Fruit fly (Drosophila melanogaster) whole organism, embryonic: ENCODE results near the gene CG45045.

Experiments used
- Awh ChIP-seq: fragments of 200-800 bp; sonication (Bioruptor generic); IDR thresholded peaks from 2 replicates; pipeline ENCODE4, ENCODE4 v1.3.6; 2022; ENCODE audit warnings: missing biosample characterization, missing genetic modification characterization
- CG10654 ChIP-seq: fragments of 200-800 bp; sonication (Bioruptor generic); optimal IDR thresholded peaks from 2 replicates; lab custom pipeline; 2016; ENCODE audit warnings: missing biosample characterization, missing genetic modification characterization
- CG11696 ChIP-seq: fragments of 200-800 bp; sonication (Bioruptor generic); IDR thresholded peaks from 2 replicates; pipeline ENCODE4 v1.3.6; 2022; ENCODE audit warnings: missing biosample characterization, missing genetic modification characterization
- CG12104 ChIP-seq: fragments of 200-800 bp; sonication (Bioruptor generic); optimal IDR thresholded peaks from 3 replicates; lab custom pipeline; 2016; ENCODE audit warnings: missing biosample characterization, missing genetic modification characterization
- CG13296 ChIP-seq: fragments of 200-800 bp; sonication (Bioruptor generic); optimal IDR thresholded peaks from 3 replicates; lab custom pipeline; 2018; ENCODE audit warnings: missing biosample characterization, mild to moderate bottlenecking, missing genetic modification characterization
- CG14014 ChIP-seq: fragments of 200-800 bp; sonication (Bioruptor generic); IDR thresholded peaks from 2 replicates; pipeline ENCODE4 v1.3.6; 2022; ENCODE audit warnings: missing biosample characterization, missing genetic modification characterization
- CG14441 ChIP-seq: fragments of 200-800 bp; sonication (Bioruptor generic); IDR thresholded peaks from 2 replicates; pipeline ENCODE4 v1.3.6; 2022; ENCODE audit warnings: missing biosample characterization, missing genetic modification characterization
- CG1602 ChIP-seq: fragments of 200-800 bp; sonication (Bioruptor generic); optimal IDR thresholded peaks from 3 replicates; lab custom pipeline; 2016; ENCODE audit warnings: missing biosample characterization, missing genetic modification characterization
- CG18599 ChIP-seq: fragments of 200-800 bp; sonication (Bioruptor generic); optimal IDR thresholded peaks from 3 replicates; lab custom pipeline; 2017; ENCODE audit warnings: missing biosample characterization, missing genetic modification characterization, mild to moderate bottlenecking, moderate library complexity, missing genetic modification reagents
- CG31224 ChIP-seq: fragments of 200-800 bp; sonication (Bioruptor generic); IDR thresholded peaks from 2 replicates; pipeline ENCODE4 v1.3.6; 2022; ENCODE audit warnings: missing biosample characterization, missing genetic modification characterization
- CG33557 ChIP-seq: fragments of 200-800 bp; sonication (Bioruptor generic); optimal IDR thresholded peaks from 2 replicates; lab custom pipeline; 2019; ENCODE audit warnings: missing biosample characterization, mild to moderate bottlenecking, missing genetic modification characterization, moderate library complexity
- CG34376 ChIP-seq: fragments of 200-800 bp; sonication (Bioruptor generic); optimal IDR thresholded peaks from 2 replicates; lab custom pipeline; 2018; ENCODE audit warnings: missing biosample characterization, mild to moderate bottlenecking, missing genetic modification characterization
- CG4730 ChIP-seq: fragments of 200-800 bp; sonication (Bioruptor generic); IDR thresholded peaks from 2 replicates; pipeline ENCODE4 v1.3.6; 2022; ENCODE audit warnings: missing biosample characterization, missing genetic modification characterization
- CG6683 ChIP-seq: fragments of 200-800 bp; sonication (Bioruptor generic); optimal IDR thresholded peaks from 2 replicates; lab custom pipeline; 2017; ENCODE audit warnings: missing biosample characterization, mild to moderate bottlenecking, missing genetic modification characterization, missing genetic modification reagents
- CG7357 ChIP-seq: fragments of 200-800 bp; sonication (Bioruptor generic); IDR thresholded peaks from 3 replicates; pipeline ENCODE4 v1.3.6; 2022; ENCODE audit warnings: missing biosample characterization, missing genetic modification characterization
- CG7745 ChIP-seq: fragments of 200-800 bp; sonication (Bioruptor generic); optimal IDR thresholded peaks from 2 replicates; lab custom pipeline; 2018; ENCODE audit warnings: missing biosample characterization, mild to moderate bottlenecking, missing genetic modification characterization, moderate library complexity
- CG8359 ChIP-seq: fragments of 200-800 bp; sonication (Bioruptor generic); optimal IDR thresholded peaks from 2 replicates; lab custom pipeline; 2017; ENCODE audit warnings: missing biosample characterization, mild to moderate bottlenecking, missing genetic modification characterization, borderline replicate concordance
- CG8944 ChIP-seq: fragments of 200-800 bp; sonication (Bioruptor generic); optimal IDR thresholded peaks from 3 replicates; lab custom pipeline; 2016; ENCODE audit warnings: missing biosample characterization, missing genetic modification characterization
- CG9797 ChIP-seq: fragments of 200-800 bp; sonication (Bioruptor generic); optimal IDR thresholded peaks from 3 replicates; lab custom pipeline; 2018; ENCODE audit warnings: missing biosample characterization, mild to moderate bottlenecking, missing genetic modification characterization
- CG9932 ChIP-seq: fragments of 200-800 bp; sonication (Bioruptor generic); IDR thresholded peaks from 2 replicates; pipeline ENCODE4 v1.3.6; 2022; ENCODE audit warnings: missing biosample characterization, missing genetic modification characterization
- Dek ChIP-seq: fragments of 200-800 bp; sonication (Bioruptor generic); optimal IDR thresholded peaks from 3 replicates; lab custom pipeline; 2019; ENCODE audit warnings: missing biosample characterization, mild to moderate bottlenecking, missing genetic modification characterization, moderate library complexity
- Dip3 ChIP-seq: fragments of 200-800 bp; sonication (Bioruptor generic); optimal IDR thresholded peaks from 3 replicates; lab custom pipeline; 2016; ENCODE audit warnings: missing biosample characterization, missing genetic modification characterization
- Gsc ChIP-seq: fragments of 200-800 bp; sonication (Bioruptor generic); IDR thresholded peaks from 2 replicates; pipeline ENCODE4 v1.3.6; 2022; ENCODE audit warnings: missing biosample characterization, missing genetic modification characterization
- H15 ChIP-seq: fragments of 200-800 bp; sonication (Bioruptor generic); IDR thresholded peaks from 3 replicates; pipeline ENCODE4 v1.3.6; 2022; ENCODE audit warnings: missing biosample characterization, missing genetic modification characterization
- Hand ChIP-seq: fragments of 200-800 bp; sonication (Bioruptor generic); optimal IDR thresholded peaks from 2 replicates; lab custom pipeline; 2017; ENCODE audit warnings: mild to moderate bottlenecking, missing biosample characterization, missing genetic modification reagents, missing genetic modification characterization
- Meics ChIP-seq: fragments of 200-800 bp; sonication (Bioruptor generic); optimal IDR thresholded peaks from 2 replicates; lab custom pipeline; 2017; ENCODE audit warnings: missing biosample characterization, mild to moderate bottlenecking, missing genetic modification characterization
- Mes4 ChIP-seq: fragments of 200-800 bp; sonication (Bioruptor generic); optimal IDR thresholded peaks from 2 replicates; lab custom pipeline; 2016; ENCODE audit warnings: missing biosample characterization, missing genetic modification characterization
- PHDP ChIP-seq: fragments of 200-800 bp; sonication (Bioruptor generic); optimal IDR thresholded peaks from 3 replicates; lab custom pipeline; 2018; ENCODE audit warnings: missing biosample characterization, mild to moderate bottlenecking, missing genetic modification characterization, moderate library complexity
- Pdp1 ChIP-seq, 2 experiments: fragments of 200-800 bp; sonication (Bioruptor generic); optimal IDR thresholded peaks; 3 replicates each; lab custom pipeline; 2016; ENCODE audit warnings: missing biosample characterization in 2 of 2, missing genetic modification characterization in 2 of 2, mild to moderate bottlenecking in 1 of 2, moderate library complexity in 1 of 2
- Sry-δ ChIP-seq: fragments of 200-800 bp; sonication (Bioruptor generic); optimal IDR thresholded peaks from 2 replicates; lab custom pipeline; 2016; ENCODE audit warnings: missing biosample characterization, missing genetic modification characterization
- Taf1 ChIP-seq: fragments of 200-800 bp; sonication (Bioruptor generic); IDR thresholded peaks from 2 replicates; pipeline ENCODE4 v1.3.6; 2022; ENCODE audit warnings: missing biosample characterization, missing genetic modification characterization
- Vsx1 ChIP-seq: fragments of 200-800 bp; sonication (Bioruptor generic); optimal IDR thresholded peaks from 2 replicates; lab custom pipeline; 2017; ENCODE audit warnings: missing biosample characterization, mild to moderate bottlenecking, missing genetic modification characterization, missing genetic modification reagents
- aop ChIP-seq: fragments of 200-800 bp; sonication (Bioruptor generic); IDR thresholded peaks from 2 replicates; pipeline ENCODE4 v1.3.6; 2022; ENCODE audit warnings: missing biosample characterization, missing genetic modification characterization
- bbx ChIP-seq: fragments of 200-800 bp; sonication (Bioruptor generic); IDR thresholded peaks from 2 replicates; pipeline ENCODE4 v1.3.6; 2022; ENCODE audit warnings: missing biosample characterization, missing genetic modification characterization; ENCODE audit not compliant: partially characterized antibody
- fd64A ChIP-seq: fragments of 200-800 bp; sonication (Bioruptor generic); optimal IDR thresholded peaks from 3 replicates; lab custom pipeline; 2018; ENCODE audit warnings: missing biosample characterization, mild to moderate bottlenecking, missing genetic modification characterization
- jing ChIP-seq: fragments of 200-800 bp; sonication (Bioruptor generic); optimal IDR thresholded peaks from 2 replicates; lab custom pipeline; 2018; ENCODE audit warnings: missing biosample characterization, mild to moderate bottlenecking, missing genetic modification characterization
- lab ChIP-seq: fragments of 200-800 bp; sonication (Bioruptor generic); optimal IDR thresholded peaks from 3 replicates; lab custom pipeline; 2017; ENCODE audit warnings: missing biosample characterization, missing genetic modification characterization, mild to moderate bottlenecking, moderate library complexity, missing genetic modification reagents
- lbe ChIP-seq: fragments of 200-800 bp; sonication (Bioruptor generic); optimal IDR thresholded peaks from 2 replicates; lab custom pipeline; 2016; ENCODE audit warnings: missing biosample characterization, mild to moderate bottlenecking, missing genetic modification characterization
- odd ChIP-seq: fragments of 200-800 bp; sonication (Bioruptor generic); optimal IDR thresholded peaks from 2 replicates; lab custom pipeline; 2017; ENCODE audit warnings: missing biosample characterization, mild to moderate bottlenecking, missing genetic modification characterization
- onecut ChIP-seq: fragments of 200-800 bp; sonication (Bioruptor generic); IDR thresholded peaks from 2 replicates; pipeline ENCODE4 v1.3.6; 2022; ENCODE audit warnings: missing biosample characterization, missing genetic modification characterization
- org-1 ChIP-seq: fragments of 200-800 bp; sonication (Bioruptor generic); optimal IDR thresholded peaks from 2 replicates; lab custom pipeline; 2017; ENCODE audit warnings: missing biosample characterization, missing genetic modification characterization
- p53 ChIP-seq: fragments of 200-800 bp; sonication (Bioruptor generic); optimal IDR thresholded peaks from 2 replicates; lab custom pipeline; 2016; ENCODE audit warnings: missing biosample characterization, missing genetic modification characterization
- pita ChIP-seq: fragments of 200-800 bp; sonication (Bioruptor generic); optimal IDR thresholded peaks from 2 replicates; lab custom pipeline; 2017; ENCODE audit warnings: missing biosample characterization, mild to moderate bottlenecking, missing genetic modification characterization
- sna ChIP-seq: fragments of 200-800 bp; sonication (Bioruptor generic); IDR thresholded peaks from 2 replicates; pipeline ENCODE4 v1.3.6; 2022; ENCODE audit warnings: missing biosample characterization, missing genetic modification characterization; ENCODE audit not compliant: partially characterized antibody
- sob ChIP-seq: fragments of 200-800 bp; sonication (Bioruptor generic); IDR thresholded peaks from 2 replicates; pipeline ENCODE4 v1.3.6; 2022; ENCODE audit warnings: missing biosample characterization, missing genetic modification characterization
- ssp ChIP-seq: fragments of 200-800 bp; sonication (Bioruptor generic); IDR thresholded peaks from 2 replicates; pipeline ENCODE4 v1.3.6; 2022; ENCODE audit warnings: missing biosample characterization, missing genetic modification characterization
- tgo ChIP-seq: fragments of 200-800 bp; sonication (Bioruptor generic); IDR thresholded peaks from 3 replicates; pipeline ENCODE4 v1.3.6; 2022; ENCODE audit warnings: missing biosample characterization, missing genetic modification characterization
- unpg ChIP-seq: fragments of 200-800 bp; sonication (Bioruptor generic); optimal IDR thresholded peaks from 3 replicates; lab custom pipeline; 2018; ENCODE audit warnings: missing biosample characterization, mild to moderate bottlenecking, missing genetic modification characterization, moderate library complexity
- vvl ChIP-seq: fragments of 200-800 bp; sonication (Bioruptor generic); IDR thresholded peaks from 2 replicates; pipeline ENCODE4 v1.3.6; 2022; ENCODE audit warnings: missing biosample characterization, missing genetic modification characterization
- zen2 ChIP-seq: fragments of 200-800 bp; sonication (Bioruptor generic); IDR thresholded peaks from 3 replicates; pipeline ENCODE4 v1.3.6; 2022; ENCODE audit warnings: missing biosample characterization, missing genetic modification characterization; ENCODE audit not compliant: partially characterized antibody

CG45045 gene

DNA sequence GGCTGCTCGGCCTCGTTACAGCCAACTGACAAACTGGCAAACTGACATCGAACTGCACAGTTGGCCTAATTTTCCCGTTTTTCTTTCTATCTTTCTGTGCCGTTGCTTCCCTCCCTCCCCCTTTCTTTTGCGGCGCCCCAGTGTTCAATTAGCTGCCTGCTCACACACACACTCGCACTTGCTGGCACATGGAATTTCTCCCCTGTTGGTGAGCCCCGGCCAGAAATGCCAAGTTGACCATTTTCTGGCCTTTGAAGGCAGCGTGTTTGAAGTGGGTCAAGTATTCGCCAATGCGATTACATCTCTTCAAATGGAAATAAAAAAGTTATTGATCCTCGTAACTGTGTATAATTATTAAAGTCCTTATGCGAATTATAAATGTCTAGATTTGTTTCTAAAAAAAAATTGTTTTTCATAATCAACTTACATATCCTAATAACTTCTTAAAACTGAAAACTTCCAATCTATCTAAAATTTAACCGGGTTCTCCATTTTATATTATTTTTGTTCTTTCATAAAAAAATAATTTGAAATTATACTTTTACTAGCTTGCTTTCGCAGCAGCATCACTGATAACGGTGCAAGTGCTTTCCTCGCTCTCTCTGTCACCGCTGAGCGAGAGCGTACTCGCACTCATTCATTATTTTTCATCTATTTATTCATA is 13.4 kb downstream of the CG45045 start (continued):
- TF ChIP-seq Dek (tag; lab: Kevin White, UChicago), result no peak
- TF ChIP-seq vvl (GFP tag; lab: Robert Waterston, UW), result no peak
- TF ChIP-seq Mes4, result no peak
- TF ChIP-seq CG9932 (GFP tag; lab: Robert Waterston, UW), result 0 out of 2 replicates have a peak, but pooled peaks have one; percentile 10
- peak; percentile 17 for TF ChIP-seq CG33557
- no peak for TF ChIP-seq CG4730
- TF ChIP-seq lab, result no peak
- TF ChIP-seq PHDP (tag; lab: Kevin White, UChicago), result peak; percentile 22
- TF ChIP-seq CG8944, result no peak
- TF ChIP-seq CG12104 (GFP tag; lab: Kevin White, UChicago), result peak; percentile 13
- peak; percentile 53 for TF ChIP-seq odd (GFP tag; lab: Kevin White, UChicago)
- no peak for TF ChIP-seq Hand
- TF ChIP-seq CG8359 (GFP tag; lab: Kevin White, UChicago), result no peak
- TF ChIP-seq unpg (GFP tag; lab: Kevin White, UChicago), result peak; percentile 23
- TF ChIP-seq CG13296 (GFP tag; lab: Kevin White, UChicago), result peak; percentile 3
- TF ChIP-seq CG9797 (GFP tag; lab: Kevin White, UChicago), result no peak
- no peak for TF ChIP-seq Taf1
- peak; percentile 58 for TF ChIP-seq Meics (GFP tag; lab: Kevin White, UChicago)
- no peak for TF ChIP-seq CG31224 (GFP tag; lab: Robert Waterston, UW)
- TF ChIP-seq tgo (GFP tag; lab: Robert Waterston, UW), result no peak
- TF ChIP-seq bbx, result no peak
- no peak for TF ChIP-seq CG6683 (GFP tag; lab: Kevin White, UChicago)
- TF ChIP-seq Sry-δ (GFP tag; lab: Kevin White, UChicago), result peak; percentile 5
- TF ChIP-seq pita, result no peak
- no peak for TF ChIP-seq CG14441 (GFP tag; lab: Robert Waterston, UW)
- no peak for TF ChIP-seq CG34376 (GFP tag; lab: Kevin White, UChicago)
- peak in 1 of 2 experiments; percentile 7 for TF ChIP-seq Pdp1 (GFP tag; optimal IDR thresholded peaks at IDR 0.05; lab: Kevin White, UChicago)
- TF ChIP-seq CG7745 (tag; lab: Kevin White, UChicago), result no peak
- TF ChIP-seq ssp, result no peak
- peak; percentile 23; the same call in 1 of the 2 replicates for TF ChIP-seq Awh (GFP tag; lab: Robert Waterston, UW)
- peak; percentile 7; the same call in 1 of the 2 replicates for TF ChIP-seq onecut (GFP tag; lab: Robert Waterston, UW)
- no peak for TF ChIP-seq zen2 (GFP tag; lab: Robert Waterston, UW)
- no peak for TF ChIP-seq Gsc (GFP tag; lab: Robert Waterston, UW)
- no peak for TF ChIP-seq sna (GFP tag; lab: Robert Waterston, UW)
- no peak for TF ChIP-seq fd64A (GFP tag; lab: Kevin White, UChicago)
- peak; percentile 40 for TF ChIP-seq org-1 (GFP tag; lab: Kevin White, UChicago)
- no peak for TF ChIP-seq sob (GFP tag; lab: Robert Waterston, UW)
- peak; percentile 33 for TF ChIP-seq CG18599 (GFP tag; lab: Kevin White, UChicago)
- TF ChIP-seq Vsx1 (GFP tag; lab: Kevin White, UChicago), result peak; percentile 83
- no peak for TF ChIP-seq CG10654 (GFP tag; lab: Kevin White, UChicago)
- no peak for TF ChIP-seq lbe
- no peak for TF ChIP-seq aop
- peak; percentile 3 for TF ChIP-seq p53
- TF ChIP-seq CG11696 (GFP tag; lab: Robert Waterston, UW), result no peak
- no peak for TF ChIP-seq CG14014
- peak; percentile 1 for TF ChIP-seq Dip3 (GFP tag; lab: Kevin White, UChicago)
- no peak for TF ChIP-seq CG1602
- TF ChIP-seq CG7357 (GFP tag; lab: Robert Waterston, UW), result no peak
- no peak for TF ChIP-seq jing (GFP tag; lab: Kevin White, UChicago)
- TF ChIP-seq H15, result no peak
